ENCODE assay signal across 2 fruit fly cellular contexts in genomic region chrX:9877240-9877639, dm6.
TF ChIP-seq lines count a peak whose summit lies in the region.

No protein-coding gene starts in this region.

- no peak for TF ChIP-seq CTCF in whole organism, embryonic (GFP tag; optimal IDR thresholded peaks at IDR 0.05; lab: Kevin White, UChicago)

TF ChIP-seq in whole organism, embryonic, 481 proteins besides CTCF, POLR2A, EP300 and RAD21:
- TF ChIP-seq CG12769 (tag; optimal IDR thresholded peaks at IDR 0.05; lab: Kevin White, UChicago) (peak; percentile 92), CG6175 (GFP tag; IDR thresholded peaks at IDR 0.05; lab: Robert Waterston, UW) (peak; percentile 80), CG3281 (GFP tag; optimal IDR thresholded peaks at IDR 0.05; lab: Kevin White, UChicago) (no peak), sd (tag; optimal IDR thresholded peaks at IDR 0.05; lab: Kevin White, UChicago) (peak; percentile 22), Med (GFP tag; lab: Kevin White, UChicago) (peak; percentile 40), crol (GFP tag; IDR thresholded peaks at IDR 0.05; lab: Robert Waterston, UW) (peak; percentile 72), CG11695 (GFP tag; IDR thresholded peaks at IDR 0.05; lab: Robert Waterston, UW) (no peak), sr (GFP tag; IDR thresholded peaks at IDR 0.05; lab: Robert Waterston, UW) (peak; percentile 58; the same call in 1 of the 3 replicates), twi (tag; optimal IDR thresholded peaks at IDR 0.05; lab: Kevin White, UChicago) (peak; percentile 29), CG2120 (GFP tag; optimal IDR thresholded peaks at IDR 0.05; lab: Kevin White, UChicago) (no peak), ranshi (GFP tag; IDR thresholded peaks at IDR 0.05; lab: Robert Waterston, UW) (no peak), ara (GFP tag; IDR thresholded peaks at IDR 0.05; lab: Robert Waterston, UW) (no peak), slp2 (GFP tag; optimal IDR thresholded peaks at IDR 0.05; lab: Kevin White, UChicago) (no peak), Aef1 (GFP tag; IDR thresholded peaks at IDR 0.05; lab: Robert Waterston, UW) (no peak), NFAT (GFP tag; IDR thresholded peaks at IDR 0.05; lab: Robert Waterston, UW) (no peak), ewg (GFP tag; optimal IDR thresholded peaks at IDR 0.05; lab: Kevin White, UChicago) (no peak), sens (GFP tag; lab: Kevin White, UChicago) (peak; percentile 2), Bgb (GFP tag; IDR thresholded peaks at IDR 0.05; lab: Robert Waterston, UW; ENCODE audit: partially characterized antibody) (no peak), Vsx1 (GFP tag; optimal IDR thresholded peaks at IDR 0.05; lab: Kevin White, UChicago) (peak; percentile 1), YL-1 (GFP tag; optimal IDR thresholded peaks at IDR 0.05; lab: Kevin White, UChicago) (no peak), lmd (GFP tag; IDR thresholded peaks at IDR 0.05; lab: Robert Waterston, UW) (0 out of 2 replicates have a peak, but pooled peaks have one; percentile 9), stc (GFP tag; IDR thresholded peaks at IDR 0.05; lab: Robert Waterston, UW) (no peak), CG4707 (GFP tag; optimal IDR thresholded peaks at IDR 0.05; lab: Kevin White, UChicago) (no peak), zfh2 (GFP tag; optimal IDR thresholded peaks at IDR 0.05; lab: Kevin White, UChicago) (no peak), CG16815 (GFP tag; optimal IDR thresholded peaks at IDR 0.05; lab: Kevin White, UChicago) (no peak), tio (GFP tag; optimal IDR thresholded peaks at IDR 0.05; lab: Kevin White, UChicago) (no peak), CG33213 (GFP tag; optimal IDR thresholded peaks at IDR 0.05; lab: Kevin White, UChicago) (no peak), p53 (GFP tag; optimal IDR thresholded peaks at IDR 0.05; lab: Kevin White, UChicago) (no peak)

TF ChIP-seq in whole organism, prepupa, 60 proteins besides CTCF, POLR2A, EP300 and RAD21:
- TF ChIP-seq fd85E (GFP tag; optimal IDR thresholded peaks at IDR 0.05; lab: Kevin White, UChicago) = no peak
- TF ChIP-seq svp (GFP tag; lab: Kevin White, UChicago) = peak; percentile 40
- no peak for TF ChIP-seq Eip93F (GFP tag; optimal IDR thresholded peaks at IDR 0.05; lab: Kevin White, UChicago)
TF ChIP-seq in whole organism, prepupa: peak in this region for 1.
